Worm (Caenorhabditis elegans): ENCODE data around the gene tag-322.

- no peak for TF ChIP-seq sdc-2 (tag; optimal IDR thresholded peaks at IDR 0.05)
- no peak for TF ChIP-seq C38D4.7 (GFP tag; optimal IDR thresholded peaks at IDR 0.05)
- TF ChIP-seq pqm-1 (tag; optimal IDR thresholded peaks at IDR 0.05), result no peak
- TF ChIP-seq npax-4 (tag; optimal IDR thresholded peaks at IDR 0.05), result no peak
- TF ChIP-seq unc-55 (GFP tag; optimal IDR thresholded peaks at IDR 0.05), result no peak
- no peak for TF ChIP-seq fkh-10 (GFP tag; optimal IDR thresholded peaks at IDR 0.05)
- TF ChIP-seq sox-4 (tag; optimal IDR thresholded peaks at IDR 0.05), result no peak
- TF ChIP-seq gmeb-2 (tag; optimal IDR thresholded peaks at IDR 0.05), result no peak
- no peak for TF ChIP-seq ama-1 (optimal IDR thresholded peaks at IDR 0.05)
- TF ChIP-seq mec-3 (tag; optimal IDR thresholded peaks at IDR 0.05; ENCODE audit: borderline replicate concordance), result no peak
- TF ChIP-seq pha-2 (tag; optimal IDR thresholded peaks at IDR 0.05), result no peak
- TF ChIP-seq pat-9 (tag; optimal IDR thresholded peaks at IDR 0.05), result no peak
- TF ChIP-seq pag-3 (tag; optimal IDR thresholded peaks at IDR 0.05; ENCODE audit: borderline replicate concordance), result no peak
- no peak for TF ChIP-seq elt-2 (tag; optimal IDR thresholded peaks at IDR 0.05)
These were observed 27.4 kb upstream of the tag-322 start, which contains the start of gene zgpa-1 for ce11 chrIV:7812709-7813108.

Measured in whole organism, late embryonic.